Fruit fly (Drosophila melanogaster): ENCODE measurements around the gene CG6462.

CG6462 gene

DNA sequence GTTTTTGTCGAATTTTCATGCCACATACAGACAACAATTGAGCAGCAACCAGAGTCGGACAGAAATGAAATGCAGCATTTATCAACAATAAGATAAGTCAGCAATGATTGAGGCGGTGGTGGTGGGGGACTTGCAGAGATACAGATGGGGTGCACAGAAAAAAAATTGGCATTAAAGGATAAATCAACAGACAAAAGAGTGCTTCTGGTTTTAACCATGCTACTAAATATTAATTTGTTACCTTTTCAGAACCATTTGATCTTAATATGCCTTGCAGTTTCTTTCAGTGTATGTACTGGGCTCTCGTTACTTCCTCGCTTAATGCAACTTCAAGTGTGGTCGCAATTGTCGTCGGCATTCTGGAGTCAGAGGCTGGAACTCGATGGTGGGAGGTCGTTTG, 48.2 kb upstream of the CG6462 start (continued):
- TF ChIP-seq CG13424 (tag; optimal IDR thresholded peaks at IDR 0.05): peak; percentile 5
- TF ChIP-seq CG12744 (GFP tag; optimal IDR thresholded peaks at IDR 0.05): no peak
- TF ChIP-seq onecut (GFP tag; IDR thresholded peaks at IDR 0.05): peak; percentile 70
- TF ChIP-seq seq (GFP tag; IDR thresholded peaks at IDR 0.05): peak; percentile 34; the same call in 1 of the 2 replicates
- TF ChIP-seq CG1647 (GFP tag; optimal IDR thresholded peaks at IDR 0.05): no peak
- peak; percentile 61 for TF ChIP-seq CG11504 (tag; optimal IDR thresholded peaks at IDR 0.05)
- TF ChIP-seq bsh (GFP tag; optimal IDR thresholded peaks at IDR 0.05): peak in 1 of 2 experiments; percentile 47
- peak; percentile 70 for TF ChIP-seq bab2 (GFP tag; optimal IDR thresholded peaks at IDR 0.05)
- TF ChIP-seq Hmr (GFP tag; optimal IDR thresholded peaks at IDR 0.05): no peak
- no peak for TF ChIP-seq CG8944 (GFP tag; optimal IDR thresholded peaks at IDR 0.05)
- peak; percentile 51 for TF ChIP-seq CG18764 (GFP tag; optimal IDR thresholded peaks at IDR 0.05)
- TF ChIP-seq Asciz (GFP tag; optimal IDR thresholded peaks at IDR 0.05): peak; percentile 35
- no peak for TF ChIP-seq H2.0 (GFP tag; IDR thresholded peaks at IDR 0.05)
- TF ChIP-seq gt (GFP tag; IDR thresholded peaks at IDR 0.05): no peak
- no peak for TF ChIP-seq lilli (GFP tag; optimal IDR thresholded peaks at IDR 0.05)
- no peak for TF ChIP-seq CG15514 (GFP tag; optimal IDR thresholded peaks at IDR 0.05)
- no peak for TF ChIP-seq pfk (GFP tag; optimal IDR thresholded peaks at IDR 0.05)
- TF ChIP-seq Drgx (GFP tag; IDR thresholded peaks at IDR 0.05): peak; percentile 30; the same call in 1 of the 2 replicates
- TF ChIP-seq NFAT (GFP tag; IDR thresholded peaks at IDR 0.05): no peak
- TF ChIP-seq Mrtf (GFP tag; IDR thresholded peaks at IDR 0.05): peak; percentile 40; the same call in 1 of the 3 replicates
- no peak for TF ChIP-seq tna (GFP tag; IDR thresholded peaks at IDR 0.05; ENCODE audit: partially characterized antibody)
- no peak for TF ChIP-seq jigr1 (GFP tag; IDR thresholded peaks at IDR 0.05)
- TF ChIP-seq CG1602 (GFP tag; optimal IDR thresholded peaks at IDR 0.05): no peak

DNA sequence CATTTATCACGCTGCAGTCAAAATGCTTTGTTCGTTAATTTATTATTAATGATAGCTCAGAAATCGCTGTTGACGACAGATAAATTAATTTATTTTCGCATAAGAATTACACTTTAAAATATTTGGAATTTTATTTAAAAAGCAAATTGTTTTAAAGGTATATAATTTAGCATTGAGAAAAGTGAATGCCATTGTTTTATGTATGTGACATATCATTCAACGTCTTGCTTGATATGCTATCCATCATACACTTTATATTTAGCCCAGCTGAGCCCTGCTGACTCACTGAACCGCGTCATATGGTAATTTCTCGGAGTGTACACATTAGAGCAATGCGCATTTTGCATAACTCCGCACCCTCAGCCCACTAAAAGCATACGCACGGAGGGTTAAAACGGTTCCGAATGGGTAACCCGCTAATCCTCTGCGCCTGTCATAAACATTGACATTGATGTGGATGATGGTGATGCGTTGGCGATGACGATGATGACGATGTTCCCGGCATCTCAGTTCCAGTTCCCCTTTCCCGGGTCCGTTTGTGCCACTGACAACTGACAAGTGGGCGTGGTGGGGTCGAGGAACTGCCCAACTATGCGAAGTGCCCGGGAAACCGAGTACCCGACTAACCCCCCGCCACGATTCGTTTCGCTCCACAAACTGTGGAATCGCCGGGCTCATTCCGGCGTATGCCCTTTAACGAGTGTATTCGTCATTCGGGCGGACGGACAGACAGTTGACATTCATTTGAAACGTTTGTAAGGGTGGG, 47.3 kb upstream of the CG6462 start:
- TF ChIP-seq CG17568 (GFP tag; optimal IDR thresholded peaks at IDR 0.05) (no peak), TFAM (GFP tag; optimal IDR thresholded peaks at IDR 0.05) (no peak), Hsf (GFP tag; optimal IDR thresholded peaks at IDR 0.05) (no peak), CG9932 (GFP tag; IDR thresholded peaks at IDR 0.05) (no peak), unc-4 (GFP tag; IDR thresholded peaks at IDR 0.05; ENCODE audit: partially characterized antibody) (no peak), CG11560 (tag; IDR thresholded peaks at IDR 0.05) (no peak), CG11504 (tag; optimal IDR thresholded peaks at IDR 0.05) (peak; percentile 51), Meics (GFP tag; optimal IDR thresholded peaks at IDR 0.05) (peak; percentile 2), B-H2 (GFP tag; optimal IDR thresholded peaks at IDR 0.05) (no peak), nom (GFP tag; optimal IDR thresholded peaks at IDR 0.05) (no peak), CG11456 (GFP tag; IDR thresholded peaks at IDR 0.05) (0 out of 3 replicates have a peak, but pooled peaks have one; percentile 13), PHDP (tag; optimal IDR thresholded peaks at IDR 0.05) (no peak), Hmx (GFP tag; optimal IDR thresholded peaks at IDR 0.05) (no peak), sug (tag; optimal IDR thresholded peaks at IDR 0.05) (no peak), dmrt99B (tag; optimal IDR thresholded peaks at IDR 0.05) (peak; percentile 23), CG5180 (GFP tag; optimal IDR thresholded peaks at IDR 0.05) (no peak), CTCF (GFP tag; optimal IDR thresholded peaks at IDR 0.05) (no peak), Blimp-1 (GFP tag; optimal IDR thresholded peaks at IDR 0.05) (peak; percentile 51), tin (GFP tag; optimal IDR thresholded peaks at IDR 0.05) (peak; percentile 19), peb (GFP tag; IDR thresholded peaks at IDR 0.05) (no peak), CG16779 (GFP tag; IDR thresholded peaks at IDR 0.05) (no peak), CG18262 (tag; optimal IDR thresholded peaks at IDR 0.05) (peak; percentile 53), dmrt11E (tag; optimal IDR thresholded peaks at IDR 0.05) (peak; percentile 25), CG13296 (GFP tag; optimal IDR thresholded peaks at IDR 0.05) (no peak), wdn (GFP tag; IDR thresholded peaks at IDR 0.05) (no peak), CG17829 (tag; optimal IDR thresholded peaks at IDR 0.05) (peak; percentile 23), CG1603 (tag; optimal IDR thresholded peaks at IDR 0.05) (peak; percentile 7), cato (GFP tag; optimal IDR thresholded peaks at IDR 0.05; ENCODE audit: borderline replicate concordance) (no peak)
